Worm (Caenorhabditis elegans) whole organism, L4 larva: ENCODE measurements around the gene C30G12.1.

Experiments used
- D1046.2 ChIP-seq: fragments of 200-800 bp; sonication (Bioruptor generic); IDR thresholded peaks from 2 replicates; pipeline ENCODE4 v1.3.6; 2022; ENCODE audit warnings: missing genetic modification characterization, missing compliant biosample characterization
- T26A8.4 ChIP-seq: fragments of 200-800 bp; sonication (Bioruptor generic); IDR thresholded peaks from 2 replicates; pipeline ENCODE4 v1.3.6; 2022; ENCODE audit warnings: missing genetic modification characterization, missing compliant biosample characterization
- Y105C5A.15 ChIP-seq: fragments of 200-800 bp; sonication (Bioruptor generic); IDR thresholded peaks from 2 replicates; pipeline ENCODE4 v1.3.6; 2022; ENCODE audit warnings: missing genetic modification characterization, missing compliant biosample characterization
- ceh-32 ChIP-seq: sonication (generic microtip); optimal IDR thresholded peaks from 2 replicates; lab custom pipeline; 2016; ENCODE audit warnings: mild to moderate bottlenecking, missing genetic modification characterization, missing compliant biosample characterization; ENCODE audit not compliant: poor library complexity
- ces-1 ChIP-seq: fragments of 150-350 bp; sonication (generic microtip); optimal IDR thresholded peaks from 4 replicates; lab custom pipeline; 2014; ENCODE audit warnings: missing biosample characterization, missing genetic modification reagents, missing genetic modification characterization
- fos-1 ChIP-seq: fragments of 150-350 bp; optimal IDR thresholded peaks from 2 replicates; lab custom pipeline; 2014; ENCODE audit warnings: missing biosample characterization, missing genetic modification characterization
- lin-13 ChIP-seq: fragments of 150-350 bp; optimal IDR thresholded peaks from 2 replicates; lab custom pipeline; 2014; ENCODE audit warnings: missing biosample characterization, missing genetic modification reagents, missing genetic modification characterization
- nhr-25 ChIP-seq: sonication (generic microtip); optimal IDR thresholded peaks from 2 replicates; lab custom pipeline; 2017; ENCODE audit warnings: missing genetic modification characterization, mild to moderate bottlenecking, missing compliant biosample characterization, antibody characterized with exemption, moderate library complexity, borderline replicate concordance; ENCODE audit not compliant: insufficient read depth
- nhr-48 ChIP-seq: sonication (generic microtip); optimal IDR thresholded peaks from 2 replicates; lab custom pipeline; 2016; ENCODE audit warnings: mild to moderate bottlenecking, missing genetic modification characterization, missing compliant biosample characterization
- nhr-6 ChIP-seq: fragments of 150-350 bp; optimal IDR thresholded peaks from 2 replicates; lab custom pipeline; 2014; ENCODE audit warnings: missing biosample characterization, missing genetic modification characterization
- unc-39 ChIP-seq: sonication (generic microtip); optimal IDR thresholded peaks from 2 replicates; lab custom pipeline; 2017; ENCODE audit warnings: missing biosample characterization, missing genetic modification characterization
- unc-62 ChIP-seq, 3 experiments: fragments of 150-350 bp in 1 of 3; sonication (generic microtip); optimal IDR thresholded peaks in 2 of 3; peaks in 1 of 3; 1 replicate in 1 of 3; 2 replicates in 2 of 3; lab custom pipeline; 2014 to 2017; ENCODE audit warnings: missing biosample characterization in 3 of 3, missing genetic modification characterization in 3 of 3, missing genetic modification reagents in 3 of 3, missing genotype in 1 of 3
- zag-1 ChIP-seq: fragments of 150-350 bp; optimal IDR thresholded peaks from 2 replicates; lab custom pipeline; 2014; ENCODE audit warnings: missing biosample characterization, missing genetic modification characterization

- TF ChIP-seq T26A8.4 (GFP tag; lab: Robert Waterston, UW) (no peak), nhr-6 (tag; lab: Kevin White, UChicago) (no peak), D1046.2 (no peak), Y105C5A.15 (GFP tag; lab: Robert Waterston, UW) (no peak), ceh-32 (tag; lab: Kevin White, UChicago) (no peak), fos-1 (tag; lab: Kevin White, UChicago) (no peak), zag-1 (tag; lab: Kevin White, UChicago) (no peak), nhr-25 (tag; lab: Kevin White, UChicago) (no peak), ces-1 (no peak), nhr-48 (tag; lab: Kevin White, UChicago) (peak; percentile 95), unc-39 (tag; lab: Kevin White, UChicago) (no peak), lin-13 (GFP tag; lab: Kevin White, UChicago) (no peak), unc-62 (GFP tag; optimal IDR thresholded peaks at IDR 0.05 in 1 of 2; lab: Kevin White, UChicago) (peak in 1 of 2 experiments; percentile 75), unc-62 (tag; optimal IDR thresholded peaks at IDR 0.05; lab: Kevin White, UChicago) (no peak)
Measured at ce11 chrII:7289923-7290476, 9.1 kb upstream of the C30G12.1 start, which contains the start of gene C30G12.2.
